Fruit fly (Drosophila melanogaster) whole organism, embryonic: ENCODE results near the gene Syx5.

Source experiments
- Antp ChIP-seq: fragments of 200-800 bp; sonication (Bioruptor generic); optimal IDR thresholded peaks from 3 replicates; lab custom pipeline; 2016; ENCODE audit warnings: missing biosample characterization, missing genetic modification characterization
- Bgb ChIP-seq: fragments of 200-800 bp; sonication (Bioruptor generic); IDR thresholded peaks from 2 replicates; pipeline ENCODE4 v1.3.6; 2022; ENCODE audit warnings: missing biosample characterization, missing genetic modification characterization; ENCODE audit not compliant: partially characterized antibody
- Bteb2 ChIP-seq: fragments of 200-800 bp; sonication (Bioruptor generic); optimal IDR thresholded peaks from 2 replicates; lab custom pipeline; 2016; ENCODE audit warnings: missing biosample characterization, missing genetic modification characterization
- CG10565 ChIP-seq: fragments of 200-800 bp; sonication (Bioruptor generic); optimal IDR thresholded peaks from 3 replicates; lab custom pipeline; 2016; ENCODE audit warnings: missing biosample characterization, mild to moderate bottlenecking, missing genetic modification characterization
- CG11085 ChIP-seq: fragments of 200-800 bp; sonication (Bioruptor generic); IDR thresholded peaks from 2 replicates; pipeline ENCODE4 v1.3.6; 2022; ENCODE audit warnings: missing biosample characterization, missing genetic modification characterization
- CG11504 ChIP-seq: fragments of 200-800 bp; sonication (Bioruptor generic); optimal IDR thresholded peaks from 3 replicates; lab custom pipeline; 2019; ENCODE audit warnings: missing biosample characterization, mild to moderate bottlenecking, missing genetic modification characterization, moderate library complexity
- CG12236 ChIP-seq: fragments of 200-800 bp; sonication (Bioruptor generic); optimal IDR thresholded peaks from 2 replicates; lab custom pipeline; 2016; ENCODE audit warnings: missing biosample characterization, missing genetic modification characterization
- CG14014 ChIP-seq: fragments of 200-800 bp; sonication (Bioruptor generic); IDR thresholded peaks from 2 replicates; pipeline ENCODE4 v1.3.6; 2022; ENCODE audit warnings: missing biosample characterization, missing genetic modification characterization
- CG16779 ChIP-seq: fragments of 200-800 bp; sonication (Bioruptor generic); IDR thresholded peaks from 2 replicates; pipeline ENCODE4 v1.3.6; 2022; ENCODE audit warnings: missing biosample characterization, missing genetic modification characterization
- CG16815 ChIP-seq: fragments of 200-800 bp; sonication (Bioruptor generic); optimal IDR thresholded peaks from 3 replicates; lab custom pipeline; 2017; ENCODE audit warnings: missing biosample characterization, mild to moderate bottlenecking, missing genetic modification characterization
- CG17612 ChIP-seq: fragments of 200-800 bp; sonication (Bioruptor generic); IDR thresholded peaks from 2 replicates; pipeline ENCODE4 v1.3.6; 2022; ENCODE audit warnings: missing biosample characterization, missing genetic modification characterization
- CG31441 ChIP-seq: fragments of 200-800 bp; sonication (Bioruptor generic); IDR thresholded peaks from 2 replicates; pipeline ENCODE4 v1.3.6; 2022; ENCODE audit warnings: missing biosample characterization, missing genetic modification characterization
- CG32772 ChIP-seq: fragments of 200-800 bp; sonication (Bioruptor generic); IDR thresholded peaks from 2 replicates; pipeline ENCODE4 v1.3.6; 2022; ENCODE audit warnings: missing biosample characterization, missing genetic modification characterization
- CG33557 ChIP-seq: fragments of 200-800 bp; sonication (Bioruptor generic); optimal IDR thresholded peaks from 2 replicates; lab custom pipeline; 2019; ENCODE audit warnings: missing biosample characterization, mild to moderate bottlenecking, missing genetic modification characterization, moderate library complexity
- CG34422 ChIP-seq: fragments of 200-800 bp; sonication (Bioruptor generic); IDR thresholded peaks from 3 replicates; pipeline ENCODE4 v1.3.6; 2022; ENCODE audit warnings: missing biosample characterization, missing genetic modification characterization
- CG3726 ChIP-seq: fragments of 200-800 bp; sonication (Bioruptor generic); IDR thresholded peaks from 3 replicates; pipeline ENCODE4, ENCODE4 v1.3.6; 2022; ENCODE audit warnings: missing biosample characterization, missing genetic modification characterization
- CG4617 ChIP-seq: fragments of 200-800 bp; sonication (Bioruptor generic); optimal IDR thresholded peaks from 3 replicates; lab custom pipeline; 2016; ENCODE audit warnings: missing biosample characterization, missing genetic modification characterization, borderline replicate concordance
- CG6654 ChIP-seq: fragments of 200-800 bp; sonication (Bioruptor generic); optimal IDR thresholded peaks from 2 replicates; lab custom pipeline; 2017; ENCODE audit warnings: missing biosample characterization, mild to moderate bottlenecking, missing genetic modification characterization
- CG7786 ChIP-seq: fragments of 200-800 bp; sonication (Bioruptor generic); optimal IDR thresholded peaks from 2 replicates; lab custom pipeline; 2016; ENCODE audit warnings: missing biosample characterization, missing genetic modification characterization
- CG8478 ChIP-seq: fragments of >200 bp; optimal IDR thresholded peaks from 2 replicates; lab custom pipeline; 2018
- CG9609 ChIP-seq: fragments of 200-800 bp; sonication (Bioruptor generic); optimal IDR thresholded peaks from 3 replicates; lab custom pipeline; 2016; ENCODE audit warnings: missing biosample characterization, missing genetic modification characterization
- Gug ChIP-seq: fragments of 200-800 bp; sonication (Bioruptor generic); IDR thresholded peaks from 4 replicates; pipeline ENCODE4 v1.3.6; 2022; ENCODE audit warnings: missing biosample characterization, missing genetic modification characterization
- Hey ChIP-seq: fragments of 200-800 bp; sonication (Bioruptor generic); optimal IDR thresholded peaks from 3 replicates; lab custom pipeline; 2018; ENCODE audit warnings: missing biosample characterization, mild to moderate bottlenecking, missing genetic modification characterization
- Kr ChIP-seq: fragments of 200-800 bp; sonication (Bioruptor generic); optimal IDR thresholded peaks from 2 replicates; lab custom pipeline; 2017; ENCODE audit warnings: missing biosample characterization, mild to moderate bottlenecking, missing genetic modification characterization
- Neu2 ChIP-seq: fragments of 200-800 bp; sonication (Bioruptor generic); optimal IDR thresholded peaks from 3 replicates; lab custom pipeline; 2016; ENCODE audit warnings: missing biosample characterization, missing genetic modification characterization, borderline replicate concordance
- Sry-β ChIP-seq: fragments of 200-800 bp; sonication (Bioruptor generic); optimal IDR thresholded peaks from 2 replicates; lab custom pipeline; 2018; ENCODE audit warnings: missing biosample characterization, mild to moderate bottlenecking, missing genetic modification characterization, moderate library complexity
- Stat92E ChIP-seq, 3 experiments: fragments of >200 bp in 2 of 3; fragments of 200-800 bp in 1 of 3; sonication (Bioruptor generic) in 1 of 3; optimal IDR thresholded peaks; 2 replicates each; lab custom pipeline; 2017 to 2019; ENCODE audit warnings: missing biosample characterization in 3 of 3, missing genetic modification characterization in 3 of 3, mild to moderate bottlenecking in 1 of 3, moderate library complexity in 1 of 3
- Xbp1 ChIP-seq: fragments of 200-800 bp; sonication (Bioruptor generic); optimal IDR thresholded peaks from 3 replicates; lab custom pipeline; 2016; ENCODE audit warnings: missing biosample characterization, mild to moderate bottlenecking, missing genetic modification characterization
- abd-A ChIP-seq: fragments of 200-800 bp; sonication (Bioruptor generic); optimal IDR thresholded peaks from 3 replicates; lab custom pipeline; 2019; ENCODE audit warnings: missing biosample characterization, mild to moderate bottlenecking, missing genetic modification characterization, moderate library complexity
- bab2 ChIP-seq: fragments of 200-800 bp; sonication (Bioruptor generic); optimal IDR thresholded peaks from 2 replicates; lab custom pipeline; 2016; ENCODE audit warnings: missing biosample characterization, missing genetic modification characterization
- bsh ChIP-seq, 2 experiments: fragments of 200-800 bp; sonication (Bioruptor generic); optimal IDR thresholded peaks; 2 replicates each; lab custom pipeline; 2017 to 2018; ENCODE audit warnings: mild to moderate bottlenecking in 2 of 2, missing biosample characterization in 2 of 2, missing genetic modification characterization in 2 of 2, moderate library complexity in 1 of 2
- chm ChIP-seq: fragments of 200-800 bp; sonication (Bioruptor generic); IDR thresholded peaks from 2 replicates; pipeline ENCODE4 v1.3.6; 2022; ENCODE audit warnings: missing biosample characterization, missing genetic modification characterization
- dan ChIP-seq: fragments of 200-800 bp; sonication (Bioruptor generic); IDR thresholded peaks from 2 replicates; pipeline ENCODE4 v1.3.6; 2022; ENCODE audit warnings: missing biosample characterization, missing genetic modification characterization
- exex ChIP-seq: fragments of 200-800 bp; sonication (Bioruptor generic); optimal IDR thresholded peaks from 4 replicates; lab custom pipeline; 2018; ENCODE audit warnings: missing biosample characterization, mild to moderate bottlenecking, missing genetic modification characterization, moderate library complexity
- fd102C ChIP-seq: fragments of 200-800 bp; sonication (Bioruptor generic); optimal IDR thresholded peaks from 2 replicates; lab custom pipeline; 2018; ENCODE audit warnings: missing biosample characterization, mild to moderate bottlenecking, missing genetic modification characterization, moderate library complexity
- fu2 ChIP-seq: fragments of 200-800 bp; sonication (Bioruptor generic); optimal IDR thresholded peaks from 2 replicates; lab custom pipeline; 2016; ENCODE audit warnings: missing biosample characterization, missing genetic modification characterization
- gce ChIP-seq: fragments of 200-800 bp; sonication (Bioruptor generic); IDR thresholded peaks from 3 replicates; pipeline ENCODE4 v1.3.6; 2022; ENCODE audit warnings: missing biosample characterization, missing genetic modification characterization
- hbn ChIP-seq: fragments of 200-800 bp; sonication (Bioruptor generic); IDR thresholded peaks from 2 replicates; pipeline ENCODE4 v1.3.6; 2022; ENCODE audit warnings: missing biosample characterization, missing genetic modification characterization; ENCODE audit not compliant: partially characterized antibody
- jumu ChIP-seq: fragments of 200-800 bp; sonication (Bioruptor generic); optimal IDR thresholded peaks from 3 replicates; lab custom pipeline; 2016; ENCODE audit warnings: missing biosample characterization, missing genetic modification characterization
- kni ChIP-seq: fragments of 200-800 bp; sonication (Bioruptor generic); optimal IDR thresholded peaks from 3 replicates; lab custom pipeline; 2017; ENCODE audit warnings: mild to moderate bottlenecking, missing biosample characterization, missing genetic modification reagents, missing genetic modification characterization
- mam ChIP-seq: fragments of 200-800 bp; sonication (Bioruptor generic); optimal IDR thresholded peaks from 3 replicates; lab custom pipeline; 2016; ENCODE audit warnings: missing biosample characterization, missing genetic modification characterization
- pzg ChIP-seq: fragments of 200-800 bp; sonication (Bioruptor generic); optimal IDR thresholded peaks from 3 replicates; lab custom pipeline; 2018; ENCODE audit warnings: missing biosample characterization, mild to moderate bottlenecking, missing genetic modification characterization, moderate library complexity
- rib ChIP-seq: fragments of 200-800 bp; sonication (Bioruptor generic); IDR thresholded peaks from 2 replicates; pipeline ENCODE4 v1.3.6; 2022; ENCODE audit warnings: missing biosample characterization, missing genetic modification characterization
- run ChIP-seq: fragments of 200-800 bp; sonication (Bioruptor generic); optimal IDR thresholded peaks from 3 replicates; lab custom pipeline; 2018; ENCODE audit warnings: missing biosample characterization, mild to moderate bottlenecking, missing genetic modification characterization
- sob ChIP-seq: fragments of 200-800 bp; sonication (Bioruptor generic); IDR thresholded peaks from 2 replicates; pipeline ENCODE4 v1.3.6; 2022; ENCODE audit warnings: missing biosample characterization, missing genetic modification characterization
- stwl ChIP-seq: fragments of 200-800 bp; sonication (Bioruptor generic); optimal IDR thresholded peaks from 3 replicates; lab custom pipeline; 2018; ENCODE audit warnings: missing biosample characterization, mild to moderate bottlenecking, missing genetic modification characterization, moderate library complexity
- trh ChIP-seq: fragments of 200-800 bp; sonication (Bioruptor generic); optimal IDR thresholded peaks from 2 replicates; lab custom pipeline; 2016; ENCODE audit warnings: missing biosample characterization, missing genetic modification characterization
- usp ChIP-seq: fragments of >200 bp; optimal IDR thresholded peaks from 2 replicates; lab custom pipeline; 2017; ENCODE audit warnings: missing biosample characterization, missing genetic modification characterization
- zen ChIP-seq: fragments of 200-800 bp; sonication (Bioruptor generic); optimal IDR thresholded peaks from 3 replicates; lab custom pipeline; 2018; ENCODE audit warnings: missing biosample characterization, mild to moderate bottlenecking, missing genetic modification characterization, moderate library complexity
- zfh2 ChIP-seq: fragments of 200-800 bp; sonication (Bioruptor generic); optimal IDR thresholded peaks from 2 replicates; lab custom pipeline; 2016; ENCODE audit warnings: missing biosample characterization, missing genetic modification characterization

The Syx5 gene

DNA sequence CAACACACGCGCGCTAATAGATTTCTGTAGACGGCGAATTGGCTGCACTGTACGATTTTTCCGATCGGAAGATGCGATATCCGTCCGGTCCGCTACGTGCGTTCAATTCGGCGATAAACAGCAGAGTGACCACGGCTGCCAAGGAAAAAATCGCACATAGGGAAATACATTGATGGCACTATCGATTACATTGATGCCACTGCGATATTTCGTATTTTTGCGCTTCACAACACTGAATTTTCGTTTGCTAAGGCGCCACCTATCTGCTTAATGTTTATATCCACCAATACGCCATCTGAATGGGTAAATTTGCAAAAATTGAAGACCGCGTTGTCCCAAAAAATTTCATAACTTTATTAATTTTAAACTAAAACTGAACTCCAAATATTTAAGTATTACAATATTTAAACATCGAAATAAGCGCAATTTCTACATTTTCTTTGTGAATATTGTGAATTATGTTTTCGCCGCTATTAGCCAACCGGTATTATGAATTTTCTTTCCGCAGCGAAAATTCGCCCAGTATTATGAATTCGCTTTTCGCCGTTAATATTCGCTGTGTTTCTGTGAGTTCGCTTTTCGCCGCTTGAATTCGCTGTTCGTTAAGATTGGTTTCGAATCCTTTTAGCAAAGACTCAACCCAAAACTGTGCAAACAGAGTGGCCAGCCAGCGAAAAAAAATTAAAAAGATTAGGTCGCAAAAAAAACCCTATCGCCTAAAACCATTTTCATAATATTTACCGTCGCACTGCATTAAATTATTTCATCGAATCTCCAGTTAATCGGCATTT lies 19.3 kb upstream of the Syx5 start, which contains the start of the genes crp and pkaap (continued):
- TF ChIP-seq stwl (peak; percentile 91), Neu2 (GFP tag; lab: Kevin White, UChicago) (peak; percentile 15), CG16779 (GFP tag; lab: Robert Waterston, UW) (no peak), run (tag; lab: Kevin White, UChicago) (peak; percentile 25), hbn (GFP tag; lab: Robert Waterston, UW) (no peak), CG9609 (GFP tag; lab: Kevin White, UChicago) (peak; percentile 75), Bteb2 (peak; percentile 72), abd-A (tag; lab: Kevin White, UChicago) (peak; percentile 65), dan (GFP tag; lab: Robert Waterston, UW) (no peak), CG31441 (no peak), kni (GFP tag; lab: Kevin White, UChicago) (no peak), CG3726 (GFP tag; lab: Robert Waterston, UW) (no peak), CG34422 (GFP tag; lab: Robert Waterston, UW) (no peak), rib (GFP tag; lab: Robert Waterston, UW) (no peak), CG11504 (tag; lab: Kevin White, UChicago) (no peak), gce (GFP tag; lab: Robert Waterston, UW) (no peak), usp (GFP tag; lab: Kevin White, UChicago) (no peak), Stat92E (GFP tag; optimal IDR thresholded peaks at IDR 0.05; lab: Kevin White, UChicago) (peak in 1 of 3 experiments; percentile 84), mam (GFP tag; lab: Kevin White, UChicago) (peak; percentile 91), CG4617 (peak; percentile 98), CG12236 (GFP tag; lab: Kevin White, UChicago) (peak; percentile 59), jumu (peak; percentile 87), exex (tag; lab: Kevin White, UChicago) (peak; percentile 13), bsh (GFP tag; optimal IDR thresholded peaks at IDR 0.05; lab: Kevin White, UChicago) (peak in 1 of 2 experiments; percentile 55), fd102C (peak; percentile 11), CG7786 (peak; percentile 76), CG6654 (GFP tag; lab: Kevin White, UChicago) (peak; percentile 43), bab2 (GFP tag; lab: Kevin White, UChicago) (peak; percentile 90), Kr (no peak), CG8478 (lab: Kevin White, UChicago) (no peak), zen (tag; lab: Kevin White, UChicago) (peak; percentile 56), Sry-β (GFP tag; lab: Kevin White, UChicago) (peak; percentile 27), CG17612 (no peak), CG33557 (GFP tag; lab: Kevin White, UChicago) (peak; percentile 37), fu2 (GFP tag; lab: Kevin White, UChicago) (peak; percentile 77), Antp (peak; percentile 94), zfh2 (GFP tag; lab: Kevin White, UChicago) (peak; percentile 84), CG10565 (GFP tag; lab: Kevin White, UChicago) (peak; percentile 23), pzg (GFP tag; lab: Kevin White, UChicago) (peak; percentile 97), Xbp1 (GFP tag; lab: Kevin White, UChicago) (peak; percentile 87), Gug (GFP tag; lab: Robert Waterston, UW) (peak; percentile 81), Bgb (GFP tag; lab: Robert Waterston, UW) (no peak), CG16815 (peak; percentile 52), CG14014 (GFP tag; lab: Robert Waterston, UW) (no peak), CG32772 (GFP tag; lab: Robert Waterston, UW) (no peak), chm (GFP tag; lab: Robert Waterston, UW) (no peak), CG11085 (GFP tag; lab: Robert Waterston, UW) (no peak), trh (peak; percentile 57), Hey (tag; lab: Kevin White, UChicago) (peak; percentile 16), sob (GFP tag; lab: Robert Waterston, UW) (no peak)
